Worm (Caenorhabditis elegans): Measurements from ENCODE around the gene srsx-12.

srsx-12 gene

DNA sequence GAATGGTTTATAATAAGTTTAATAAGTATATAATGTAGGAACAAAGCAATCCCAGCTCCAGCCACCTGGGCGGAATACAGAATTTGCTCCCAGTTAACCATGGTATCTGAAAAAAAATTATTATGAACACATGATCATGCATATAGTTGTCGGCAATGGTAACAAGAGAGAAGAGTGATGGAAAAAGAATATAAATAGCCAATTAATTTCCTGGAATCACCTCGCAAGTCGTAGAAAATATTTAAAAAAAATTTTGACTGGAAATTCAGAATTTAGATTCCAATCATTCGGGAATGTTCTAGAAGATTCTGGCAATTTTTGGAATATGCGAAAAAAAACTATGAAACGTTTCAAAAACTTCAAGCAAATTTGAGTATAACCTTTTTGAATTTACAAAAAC lies 36.6 kb downstream of the srsx-12 start, which contains the start of gene str-211:
TSS of gene str-211 (minus strand) at position 101 of the 400 bp plus-strand sequence.
- no peak for TF ChIP-seq pha-4 (tag; optimal IDR thresholded peaks at IDR 0.05)
- TF ChIP-seq ceh-39 (tag; optimal IDR thresholded peaks at IDR 0.05): no peak
- TF ChIP-seq elt-3 (tag; optimal IDR thresholded peaks at IDR 0.05): no peak
- TF ChIP-seq mls-2 (tag; optimal IDR thresholded peaks at IDR 0.05): no peak
- no peak for TF ChIP-seq drap-1 (GFP tag; optimal IDR thresholded peaks at IDR 0.05)
- TF ChIP-seq sem-2 (GFP tag; optimal IDR thresholded peaks at IDR 0.05): no peak
- TF ChIP-seq ham-2 (GFP tag; optimal IDR thresholded peaks at IDR 0.05): no peak
- TF ChIP-seq lin-13 (tag; optimal IDR thresholded peaks at IDR 0.05): no peak
- TF ChIP-seq ztf-11 (tag; optimal IDR thresholded peaks at IDR 0.05): no peak
- no peak for TF ChIP-seq nhr-2 (tag; optimal IDR thresholded peaks at IDR 0.05)
- no peak for TF ChIP-seq zip-8 (tag; optimal IDR thresholded peaks at IDR 0.05)
- TF ChIP-seq lsy-2 (tag; optimal IDR thresholded peaks at IDR 0.05): no peak
- no peak for TF ChIP-seq sptf-1 (tag; optimal IDR thresholded peaks at IDR 0.05)
- no peak for TF ChIP-seq nhr-237 (tag; optimal IDR thresholded peaks at IDR 0.05)
- TF ChIP-seq lin-32 (GFP tag; optimal IDR thresholded peaks at IDR 0.05): no peak
- TF ChIP-seq blmp-1 (tag; optimal IDR thresholded peaks at IDR 0.05): no peak

DNA sequence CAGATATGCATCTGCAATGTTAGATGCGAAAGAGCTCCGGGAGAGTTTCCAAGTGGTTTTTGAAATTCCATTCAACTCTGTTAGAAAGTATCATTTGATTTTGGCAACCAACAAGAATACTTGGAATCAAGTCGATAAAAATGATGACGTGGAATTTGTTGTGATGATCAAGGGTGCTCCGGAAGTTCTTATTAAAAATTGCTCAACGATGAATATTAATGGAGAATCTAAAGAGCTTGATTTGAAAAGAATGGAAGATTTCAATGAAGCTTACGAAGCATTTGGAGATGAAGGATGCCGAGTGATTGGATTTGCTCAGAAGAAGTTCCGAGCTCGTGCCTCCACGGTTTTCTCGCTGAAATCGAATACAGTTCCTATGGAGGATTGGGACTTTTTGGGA lies 43.4 kb downstream of the srsx-12 start:
- TF ChIP-seq nhr-12 (tag; optimal IDR thresholded peaks at IDR 0.05) (no peak), unc-120 (tag; optimal IDR thresholded peaks at IDR 0.05; ENCODE audit: poor library complexity, severe bottlenecking) (no peak), hlh-1 (tag; optimal IDR thresholded peaks at IDR 0.05) (no peak), tbx-8 (GFP tag; optimal IDR thresholded peaks at IDR 0.05) (no peak), ceh-43 (GFP tag; optimal IDR thresholded peaks at IDR 0.05) (no peak), ces-1 (GFP tag; optimal IDR thresholded peaks at IDR 0.05) (no peak), lin-13 (tag; optimal IDR thresholded peaks at IDR 0.05) (no peak), bed-3 (GFP tag; optimal IDR thresholded peaks at IDR 0.05) (no peak), mls-2 (tag; optimal IDR thresholded peaks at IDR 0.05) (no peak)

- TF ChIP-seq lin-32 (GFP tag; optimal IDR thresholded peaks at IDR 0.05) (no peak), ztf-11 (tag; optimal IDR thresholded peaks at IDR 0.05) (no peak), nhr-28 (tag; optimal IDR thresholded peaks at IDR 0.05) (no peak), unc-120 (tag; optimal IDR thresholded peaks at IDR 0.05; ENCODE audit: poor library complexity, severe bottlenecking) (no peak), elt-3 (tag; optimal IDR thresholded peaks at IDR 0.05) (no peak), drap-1 (GFP tag; optimal IDR thresholded peaks at IDR 0.05) (no peak), blmp-1 (tag; optimal IDR thresholded peaks at IDR 0.05) (no peak), ces-1 (GFP tag; optimal IDR thresholded peaks at IDR 0.05) (no peak), lin-13 (tag; optimal IDR thresholded peaks at IDR 0.05) (no peak), elt-1 (tag; optimal IDR thresholded peaks at IDR 0.05; ENCODE audit: borderline replicate concordance, insufficient read depth) (no peak), unc-39 (tag; optimal IDR thresholded peaks at IDR 0.05) (no peak), nhr-237 (tag; optimal IDR thresholded peaks at IDR 0.05) (no peak), M03D4.4 (tag; optimal IDR thresholded peaks at IDR 0.05) (no peak), pha-4 (tag; optimal IDR thresholded peaks at IDR 0.05) (no peak), hlh-1 (tag; optimal IDR thresholded peaks at IDR 0.05) (no peak), zip-8 (tag; optimal IDR thresholded peaks at IDR 0.05) (no peak)
Observed at ce11 chrV:4935096-4935495, 45.7 kb downstream of the srsx-12 start.

ce11 chrV:4934406-4934805 lies 46.4 kb downstream of the srsx-12 start, which contains the start of gene catp-2:
Gene catp-2, plus strand, starts transcription at chrV:4934706.
- no peak for TF ChIP-seq ceh-83 (GFP tag; optimal IDR thresholded peaks at IDR 0.05)
- TF ChIP-seq elt-1 (tag; optimal IDR thresholded peaks at IDR 0.05; ENCODE audit: borderline replicate concordance, insufficient read depth): no peak
- TF ChIP-seq ztf-11 (tag; optimal IDR thresholded peaks at IDR 0.05): no peak
- no peak for TF ChIP-seq ceh-39 (tag; optimal IDR thresholded peaks at IDR 0.05)
- no peak for TF ChIP-seq hlh-1 (tag; optimal IDR thresholded peaks at IDR 0.05)
- no peak for TF ChIP-seq mab-5 (tag; optimal IDR thresholded peaks at IDR 0.05)
- no peak for TF ChIP-seq nhr-237 (tag; optimal IDR thresholded peaks at IDR 0.05)
- TF ChIP-seq unc-62 (GFP tag; optimal IDR thresholded peaks at IDR 0.05): no peak
- TF ChIP-seq ces-1 (GFP tag; optimal IDR thresholded peaks at IDR 0.05): no peak
- no peak for TF ChIP-seq drap-1 (GFP tag; optimal IDR thresholded peaks at IDR 0.05)
- TF ChIP-seq zip-8 (tag; optimal IDR thresholded peaks at IDR 0.05): no peak
- no peak for TF ChIP-seq elt-3 (tag; optimal IDR thresholded peaks at IDR 0.05)
- no peak for TF ChIP-seq lin-32 (GFP tag; optimal IDR thresholded peaks at IDR 0.05)
- TF ChIP-seq unc-39 (tag; optimal IDR thresholded peaks at IDR 0.05): no peak

ce11 chrV:4933268-4933667 lies 47.5 kb downstream of the srsx-12 start:
- no peak for TF ChIP-seq ces-1 (GFP tag; optimal IDR thresholded peaks at IDR 0.05)
- TF ChIP-seq nhr-237 (tag; optimal IDR thresholded peaks at IDR 0.05): no peak
- TF ChIP-seq ceh-39 (tag; optimal IDR thresholded peaks at IDR 0.05): no peak
- TF ChIP-seq nhr-12 (tag; optimal IDR thresholded peaks at IDR 0.05): no peak
- no peak for TF ChIP-seq nhr-2 (tag; optimal IDR thresholded peaks at IDR 0.05)
- TF ChIP-seq elt-1 (tag; optimal IDR thresholded peaks at IDR 0.05; ENCODE audit: borderline replicate concordance, insufficient read depth): no peak
- TF ChIP-seq ceh-83 (GFP tag; optimal IDR thresholded peaks at IDR 0.05): no peak
- no peak for TF ChIP-seq nhr-28 (tag; optimal IDR thresholded peaks at IDR 0.05)
- no peak for TF ChIP-seq ceh-43 (GFP tag; optimal IDR thresholded peaks at IDR 0.05)
- no peak for TF ChIP-seq sem-2 (GFP tag; optimal IDR thresholded peaks at IDR 0.05)
- TF ChIP-seq hlh-1 (tag; optimal IDR thresholded peaks at IDR 0.05): no peak
- TF ChIP-seq drap-1 (GFP tag; optimal IDR thresholded peaks at IDR 0.05): no peak
- no peak for TF ChIP-seq cnd-1 (tag; optimal IDR thresholded peaks at IDR 0.05)
- TF ChIP-seq unc-39 (tag; optimal IDR thresholded peaks at IDR 0.05): no peak
- no peak for TF ChIP-seq lsy-2 (tag; optimal IDR thresholded peaks at IDR 0.05)
- TF ChIP-seq snpc-4 (tag; optimal IDR thresholded peaks at IDR 0.05): no peak
- no peak for TF ChIP-seq mab-5 (tag; optimal IDR thresholded peaks at IDR 0.05)
- TF ChIP-seq tbx-8 (GFP tag; optimal IDR thresholded peaks at IDR 0.05): no peak
- no peak for TF ChIP-seq unc-62 (GFP tag; optimal IDR thresholded peaks at IDR 0.05)

Measured in whole organism, mixed stage, embryonic.